Worm (Caenorhabditis elegans) whole organism, late embryonic: ENCODE data around the gene lgmn-1.

Experiments used
- C08G9.2 ChIP-seq: sonication (generic microtip); optimal IDR thresholded peaks from 2 replicates; lab custom pipeline; 2016; ENCODE audit warnings: mild to moderate bottlenecking, missing genetic modification characterization, moderate library complexity, missing compliant biosample characterization
- C38D4.7 ChIP-seq: fragments of 200-800 bp; sonication (Bioruptor generic); optimal IDR thresholded peaks from 2 replicates; lab custom pipeline; 2018; ENCODE audit warnings: mild to moderate bottlenecking, missing genetic modification characterization, moderate library complexity, missing compliant biosample characterization
- ama-1 ChIP-seq: fragments of 150-350 bp; optimal IDR thresholded peaks from 2 replicates; lab custom pipeline; 2014
- lin-11 ChIP-seq: fragments of 200-800 bp; sonication (Bioruptor generic); optimal IDR thresholded peaks from 2 replicates; lab custom pipeline; 2018; ENCODE audit warnings: mild to moderate bottlenecking, missing genetic modification characterization, missing compliant biosample characterization
- nhr-11 ChIP-seq: fragments of 150-350 bp; optimal IDR thresholded peaks from 2 replicates; lab custom pipeline; 2014; ENCODE audit warnings: missing biosample characterization, missing genetic modification characterization
- odd-2 ChIP-seq: sonication (generic microtip); optimal IDR thresholded peaks from 2 replicates; lab custom pipeline; 2017; ENCODE audit warnings: antibody characterized with exemption, mild to moderate bottlenecking, missing genetic modification characterization, missing compliant biosample characterization
- pat-9 ChIP-seq: fragments of 200-800 bp; sonication (Bioruptor generic); optimal IDR thresholded peaks from 2 replicates; lab custom pipeline; 2018; ENCODE audit warnings: mild to moderate bottlenecking, missing genetic modification characterization, moderate library complexity, missing compliant biosample characterization
- pqm-1 ChIP-seq: sonication (generic microtip); optimal IDR thresholded peaks from 2 replicates; lab custom pipeline; 2016; ENCODE audit warnings: missing genetic modification characterization, missing compliant biosample characterization
- tbx-2 ChIP-seq: sonication (generic microtip); optimal IDR thresholded peaks from 2 replicates; lab custom pipeline; 2016; ENCODE audit warnings: missing genetic modification characterization, missing compliant biosample characterization
- unc-3 ChIP-seq, 2 experiments: fragments of 200-800 bp in 1 of 2; sonication (Bioruptor generic) in 1 of 2; sonication (generic microtip) in 1 of 2; conservative IDR thresholded peaks in 1 of 2; optimal IDR thresholded peaks in 1 of 2; 2 replicates each; pipeline versions ENCODE4 v1.3.6 to Lab custom; 2016 to 2022; ENCODE audit warnings: missing compliant biosample characterization in 2 of 2, missing genetic modification characterization in 2 of 2, missing genetic modification reagents in 1 of 2
- unc-42 ChIP-seq: sonication (generic microtip); optimal IDR thresholded peaks from 2 replicates; lab custom pipeline; 2016; ENCODE audit warnings: missing genotype, missing genetic modification characterization, missing compliant biosample characterization
- zip-5 ChIP-seq: sonication (generic microtip); optimal IDR thresholded peaks from 2 replicates; lab custom pipeline; 2016; ENCODE audit warnings: missing genetic modification characterization, missing compliant biosample characterization

DNA sequence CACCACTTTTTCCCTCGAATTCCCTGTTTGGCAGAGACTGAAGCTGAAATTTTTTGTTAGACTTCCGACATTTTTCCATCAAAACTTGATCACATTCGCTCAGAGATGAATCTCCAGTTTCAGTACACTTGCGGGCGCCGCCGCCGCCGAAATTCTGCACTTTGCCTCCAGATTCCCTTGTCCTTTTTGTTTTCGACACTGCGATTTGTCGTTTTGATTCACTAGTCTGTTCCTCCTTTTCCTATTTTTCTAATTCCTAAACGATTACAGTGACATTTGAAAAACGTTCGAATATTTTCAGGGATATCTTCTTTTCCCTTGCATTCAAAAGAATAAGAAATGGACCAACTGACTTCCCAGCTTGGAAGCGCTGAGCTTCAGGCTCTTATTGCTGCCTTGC is 27.9 kb downstream of the lgmn-1 start, which contains the start of gene F45D3.2:
- no peak for TF ChIP-seq odd-2 (tag; lab: Kevin White, UChicago)
- TF ChIP-seq ama-1 (lab: Kevin White, UChicago) = no peak
- TF ChIP-seq C38D4.7 (GFP tag; lab: Kevin White, UChicago) = no peak
- no peak for TF ChIP-seq tbx-2 (tag; lab: Kevin White, UChicago)
- TF ChIP-seq unc-42 (tag; lab: Kevin White, UChicago) = no peak
- TF ChIP-seq C08G9.2 (tag; lab: Kevin White, UChicago) = no peak
- TF ChIP-seq zip-5 = no peak
- no peak for TF ChIP-seq nhr-11 (tag; lab: Kevin White, UChicago)
- TF ChIP-seq pat-9 (tag; lab: Kevin White, UChicago) = no peak
- no peak for TF ChIP-seq pqm-1 (tag; lab: Kevin White, UChicago)
- TF ChIP-seq lin-11 (tag; lab: Kevin White, UChicago) = no peak
- no peak for TF ChIP-seq unc-3 (GFP tag; conservative IDR thresholded peaks at IDR 0.05; lab: Robert Waterston, UW)
- no peak for TF ChIP-seq unc-3 (tag; optimal IDR thresholded peaks at IDR 0.05; lab: Kevin White, UChicago)
